Fruit fly (Drosophila melanogaster) whole organism, embryonic: Measurements from ENCODE around the gene CG43255.

Experiments
- Ada2b ChIP-seq: fragments of 200-800 bp; sonication (Bioruptor generic); IDR thresholded peaks from 2 replicates; pipeline ENCODE4 v1.3.6; 2022; ENCODE audit warnings: missing biosample characterization, missing genetic modification characterization
- Aef1 ChIP-seq: fragments of 200-800 bp; sonication (Bioruptor generic); IDR thresholded peaks from 3 replicates; pipeline ENCODE4 v1.3.6; 2022; ENCODE audit warnings: missing biosample characterization, missing genetic modification characterization
- CG10274 ChIP-seq: fragments of 200-800 bp; sonication (Bioruptor generic); optimal IDR thresholded peaks from 3 replicates; lab custom pipeline; 2017; ENCODE audit warnings: missing biosample characterization, mild to moderate bottlenecking, missing genetic modification characterization
- CG13123 ChIP-seq: fragments of 200-800 bp; sonication (Bioruptor generic); optimal IDR thresholded peaks from 2 replicates; lab custom pipeline; 2016; ENCODE audit warnings: missing biosample characterization, missing genetic modification characterization
- CG13296 ChIP-seq: fragments of 200-800 bp; sonication (Bioruptor generic); optimal IDR thresholded peaks from 3 replicates; lab custom pipeline; 2018; ENCODE audit warnings: missing biosample characterization, mild to moderate bottlenecking, missing genetic modification characterization
- CG14050 ChIP-seq: fragments of 200-800 bp; sonication (Bioruptor generic); IDR thresholded peaks from 3 replicates; pipeline ENCODE4 v1.3.6; 2022; ENCODE audit warnings: missing biosample characterization, missing genetic modification characterization
- CG1647 ChIP-seq: fragments of 200-800 bp; sonication (Bioruptor generic); optimal IDR thresholded peaks from 3 replicates; lab custom pipeline; 2016; ENCODE audit warnings: missing biosample characterization, missing genetic modification characterization
- CG17568 ChIP-seq: fragments of 200-800 bp; sonication (Bioruptor generic); optimal IDR thresholded peaks from 2 replicates; lab custom pipeline; 2018; ENCODE audit warnings: missing biosample characterization, mild to moderate bottlenecking, missing genetic modification characterization, moderate library complexity
- CG2712 ChIP-seq: fragments of 200-800 bp; optimal IDR thresholded peaks from 3 replicates; lab custom pipeline; 2019; ENCODE audit warnings: missing biosample characterization, mild to moderate bottlenecking, missing genetic modification characterization, moderate library complexity
- CG31388 ChIP-seq: fragments of 200-800 bp; sonication (Bioruptor generic); optimal IDR thresholded peaks from 2 replicates; lab custom pipeline; 2016; ENCODE audit warnings: missing biosample characterization, missing genetic modification characterization
- CG32767 ChIP-seq: fragments of 200-800 bp; sonication (Bioruptor generic); IDR thresholded peaks from 2 replicates; pipeline ENCODE4 v1.3.6; 2022; ENCODE audit warnings: missing biosample characterization, missing genetic modification characterization
- CG34422 ChIP-seq: fragments of 200-800 bp; sonication (Bioruptor generic); IDR thresholded peaks from 3 replicates; pipeline ENCODE4 v1.3.6; 2022; ENCODE audit warnings: missing biosample characterization, missing genetic modification characterization
- CG4730 ChIP-seq: fragments of 200-800 bp; sonication (Bioruptor generic); IDR thresholded peaks from 2 replicates; pipeline ENCODE4 v1.3.6; 2022; ENCODE audit warnings: missing biosample characterization, missing genetic modification characterization
- CG6654 ChIP-seq: fragments of 200-800 bp; sonication (Bioruptor generic); optimal IDR thresholded peaks from 2 replicates; lab custom pipeline; 2017; ENCODE audit warnings: missing biosample characterization, mild to moderate bottlenecking, missing genetic modification characterization
- CG7271 ChIP-seq: fragments of 200-800 bp; sonication (Bioruptor generic); optimal IDR thresholded peaks from 2 replicates; lab custom pipeline; 2018; ENCODE audit warnings: missing biosample characterization, mild to moderate bottlenecking, missing genetic modification characterization, moderate library complexity
- CG7786 ChIP-seq: fragments of 200-800 bp; sonication (Bioruptor generic); optimal IDR thresholded peaks from 2 replicates; lab custom pipeline; 2016; ENCODE audit warnings: missing biosample characterization, missing genetic modification characterization
- D ChIP-seq, 2 experiments: fragments of 200-800 bp in 1 of 2; fragments of >200 bp in 1 of 2; sonication (Bioruptor generic) in 1 of 2; optimal IDR thresholded peaks; 2 replicates in 1 of 2; 3 replicates in 1 of 2; lab custom pipeline; 2017; ENCODE audit warnings: mild to moderate bottlenecking in 1 of 2, missing biosample characterization in 1 of 2, missing genetic modification characterization in 1 of 2, missing genetic modification reagents in 1 of 2
- ERR ChIP-seq: fragments of 200-800 bp; sonication (Bioruptor generic); optimal IDR thresholded peaks from 2 replicates; lab custom pipeline; 2016; ENCODE audit warnings: missing biosample characterization, missing genetic modification characterization
- Ets97D ChIP-seq: fragments of 200-800 bp; sonication (Bioruptor generic); optimal IDR thresholded peaks from 3 replicates; lab custom pipeline; 2016; ENCODE audit warnings: missing biosample characterization, missing genetic modification characterization
- Hmx ChIP-seq: fragments of 200-800 bp; sonication (Bioruptor generic); optimal IDR thresholded peaks from 2 replicates; lab custom pipeline; 2016; ENCODE audit warnings: missing biosample characterization, missing genetic modification characterization
- MBD-R2 ChIP-seq: fragments of 200-800 bp; sonication (Bioruptor generic); IDR thresholded peaks from 2 replicates; pipeline ENCODE4 v1.3.6; 2022; ENCODE audit warnings: missing biosample characterization, missing genetic modification characterization
- Neu2 ChIP-seq: fragments of 200-800 bp; sonication (Bioruptor generic); optimal IDR thresholded peaks from 3 replicates; lab custom pipeline; 2016; ENCODE audit warnings: missing biosample characterization, missing genetic modification characterization, borderline replicate concordance
- PHDP ChIP-seq: fragments of 200-800 bp; sonication (Bioruptor generic); optimal IDR thresholded peaks from 3 replicates; lab custom pipeline; 2018; ENCODE audit warnings: missing biosample characterization, mild to moderate bottlenecking, missing genetic modification characterization, moderate library complexity
- Six4 ChIP-seq: fragments of 200-800 bp; sonication (Bioruptor generic); optimal IDR thresholded peaks from 2 replicates; lab custom pipeline; 2016; ENCODE audit warnings: missing biosample characterization, missing genetic modification characterization
- Sox100B ChIP-seq: fragments of 200-800 bp; sonication (Bioruptor generic); optimal IDR thresholded peaks from 3 replicates; lab custom pipeline; 2018; ENCODE audit warnings: missing biosample characterization, mild to moderate bottlenecking, missing genetic modification characterization
- abd-A ChIP-seq: fragments of 200-800 bp; sonication (Bioruptor generic); optimal IDR thresholded peaks from 3 replicates; lab custom pipeline; 2019; ENCODE audit warnings: missing biosample characterization, mild to moderate bottlenecking, missing genetic modification characterization, moderate library complexity
- btn ChIP-seq: fragments of 200-800 bp; sonication (Bioruptor generic); optimal IDR thresholded peaks from 2 replicates; lab custom pipeline; 2016; ENCODE audit warnings: missing biosample characterization, missing genetic modification characterization
- cato ChIP-seq: fragments of 200-800 bp; sonication (Bioruptor generic); optimal IDR thresholded peaks from 2 replicates; lab custom pipeline; 2016; ENCODE audit warnings: missing biosample characterization, missing genetic modification characterization, borderline replicate concordance
- chinmo ChIP-seq: fragments of 200-800 bp; sonication (Bioruptor generic); IDR thresholded peaks from 4 replicates; pipeline ENCODE4 v1.3.6; 2022; ENCODE audit warnings: missing biosample characterization, missing genetic modification characterization; ENCODE audit not compliant: partially characterized antibody
- chn ChIP-seq: fragments of 200-800 bp; sonication (Bioruptor generic); optimal IDR thresholded peaks from 2 replicates; lab custom pipeline; 2016; ENCODE audit warnings: missing biosample characterization, missing genetic modification characterization
- cwo ChIP-seq: fragments of 200-800 bp; sonication (Bioruptor generic); optimal IDR thresholded peaks from 3 replicates; lab custom pipeline; 2017; ENCODE audit warnings: missing biosample characterization, missing genetic modification characterization, mild to moderate bottlenecking, moderate library complexity, missing genetic modification reagents
- dan ChIP-seq: fragments of 200-800 bp; sonication (Bioruptor generic); IDR thresholded peaks from 2 replicates; pipeline ENCODE4 v1.3.6; 2022; ENCODE audit warnings: missing biosample characterization, missing genetic modification characterization
- dmrt11E ChIP-seq: fragments of 200-800 bp; sonication (Bioruptor generic); optimal IDR thresholded peaks from 3 replicates; lab custom pipeline; 2018; ENCODE audit warnings: missing biosample characterization, mild to moderate bottlenecking, missing genetic modification characterization, moderate library complexity
- grau ChIP-seq: fragments of 200-800 bp; optimal IDR thresholded peaks from 3 replicates; lab custom pipeline; 2019; ENCODE audit warnings: missing biosample characterization, mild to moderate bottlenecking, missing genetic modification characterization, moderate library complexity
- gro ChIP-seq: fragments of 200-800 bp; sonication (Bioruptor generic); optimal IDR thresholded peaks from 2 replicates; lab custom pipeline; 2016; ENCODE audit warnings: missing biosample characterization, missing genetic modification characterization
- gsb-n ChIP-seq: fragments of 200-800 bp; sonication (Bioruptor generic); optimal IDR thresholded peaks from 3 replicates; lab custom pipeline; 2018; ENCODE audit warnings: missing biosample characterization, mild to moderate bottlenecking, missing genetic modification characterization
- gt ChIP-seq: fragments of 200-800 bp; sonication (Bioruptor generic); IDR thresholded peaks from 2 replicates; pipeline ENCODE4 v1.3.6; 2022; ENCODE audit warnings: missing biosample characterization, missing genetic modification characterization
- h ChIP-seq: fragments of >200 bp; optimal IDR thresholded peaks from 2 replicates; lab custom pipeline; 2017
- oc ChIP-seq: fragments of 200-800 bp; sonication (Bioruptor generic); optimal IDR thresholded peaks from 2 replicates; lab custom pipeline; 2018; ENCODE audit warnings: missing biosample characterization, mild to moderate bottlenecking, missing genetic modification characterization, moderate library complexity
- org-1 ChIP-seq: fragments of 200-800 bp; sonication (Bioruptor generic); optimal IDR thresholded peaks from 2 replicates; lab custom pipeline; 2017; ENCODE audit warnings: missing biosample characterization, missing genetic modification characterization
- peb ChIP-seq: fragments of 200-800 bp; sonication (Bioruptor generic); IDR thresholded peaks from 2 replicates; pipeline ENCODE4 v1.3.6; 2022; ENCODE audit warnings: missing biosample characterization, missing genetic modification characterization
- prd ChIP-seq, 3 experiments: fragments of >200 bp in 2 of 3; fragments of 200-800 bp in 1 of 3; sonication (Bioruptor generic) in 1 of 3; optimal IDR thresholded peaks in 2 of 3; IDR thresholded peaks in 1 of 3; 2 replicates in 2 of 3; 3 replicates in 1 of 3; pipeline versions ENCODE4 v1.3.6 to Lab custom; 2017 to 2022; ENCODE audit warnings: missing biosample characterization in 1 of 3, missing genetic modification characterization in 1 of 3
- sd ChIP-seq: fragments of 200-800 bp; sonication (Bioruptor generic); optimal IDR thresholded peaks from 3 replicates; lab custom pipeline; 2018; ENCODE audit warnings: missing biosample characterization, mild to moderate bottlenecking, missing genetic modification characterization, moderate library complexity
- sens ChIP-seq: fragments of 200-800 bp; sonication (Bioruptor generic); peaks from one replicate; lab custom pipeline; 2016; ENCODE audit warnings: missing biosample characterization, missing genetic modification characterization
- sisA ChIP-seq: fragments of 200-800 bp; sonication (Bioruptor generic); IDR thresholded peaks from 2 replicates; pipeline ENCODE4 v1.3.6; 2022; ENCODE audit warnings: missing biosample characterization, missing genetic modification characterization
- stwl ChIP-seq: fragments of 200-800 bp; sonication (Bioruptor generic); optimal IDR thresholded peaks from 3 replicates; lab custom pipeline; 2018; ENCODE audit warnings: missing biosample characterization, mild to moderate bottlenecking, missing genetic modification characterization, moderate library complexity
- trh ChIP-seq: fragments of 200-800 bp; sonication (Bioruptor generic); optimal IDR thresholded peaks from 2 replicates; lab custom pipeline; 2016; ENCODE audit warnings: missing biosample characterization, missing genetic modification characterization
- ttk ChIP-seq: fragments of 200-800 bp; sonication (Bioruptor generic); IDR thresholded peaks from 2 replicates; pipeline ENCODE4 v2.1.2; 2022; ENCODE audit warnings: missing biosample characterization, missing genetic modification characterization
- zfh2 ChIP-seq: fragments of 200-800 bp; sonication (Bioruptor generic); optimal IDR thresholded peaks from 2 replicates; lab custom pipeline; 2016; ENCODE audit warnings: missing biosample characterization, missing genetic modification characterization

The CG43255 gene

dm6 chrX:8894315-8895017, 29.3 kb upstream of the CG43255 start (continued):
- TF ChIP-seq cato (GFP tag; lab: Kevin White, UChicago) = no peak
- peak; percentile 66; the same call in 2 of the 3 replicates for TF ChIP-seq CG14050 (GFP tag; lab: Robert Waterston, UW)
- TF ChIP-seq CG4730 (GFP tag; lab: Robert Waterston, UW) = peak; percentile 52; the same call in 1 of the 2 replicates
- peak; percentile 73 for TF ChIP-seq dmrt11E (tag; lab: Kevin White, UChicago)
- TF ChIP-seq D (optimal IDR thresholded peaks at IDR 0.05; lab: Kevin White, UChicago) = no peak
- TF ChIP-seq D (GFP tag; optimal IDR thresholded peaks at IDR 0.05; lab: Kevin White, UChicago) = peak; percentile 81
- peak; percentile 61 for TF ChIP-seq cwo (GFP tag; lab: Kevin White, UChicago)
- peak; percentile 90 for TF ChIP-seq oc (tag; lab: Kevin White, UChicago)
- TF ChIP-seq grau (tag; lab: Kevin White, UChicago) = peak; percentile 73
- peak; percentile 58 for TF ChIP-seq sd (tag; lab: Kevin White, UChicago)
- peak; percentile 63; the same call in 1 of the 2 replicates for TF ChIP-seq CG32767 (GFP tag; lab: Robert Waterston, UW)
- TF ChIP-seq prd (optimal IDR thresholded peaks at IDR 0.05; lab: Kevin White, UChicago) = no peak
- peak; percentile 76; the same call in 2 of the 3 replicates for TF ChIP-seq prd (GFP tag; IDR thresholded peaks at IDR 0.05; lab: Robert Waterston, UW)
- peak; percentile 62 for TF ChIP-seq Aef1 (GFP tag; lab: Robert Waterston, UW)
- TF ChIP-seq MBD-R2 (GFP tag; lab: Robert Waterston, UW) = peak; percentile 42; the same call in 1 of the 2 replicates
- peak; percentile 59; the same call in 1 of the 2 replicates for TF ChIP-seq gt
- TF ChIP-seq zfh2 = peak; percentile 41
- no peak for TF ChIP-seq Neu2 (GFP tag; lab: Kevin White, UChicago)
- TF ChIP-seq btn (GFP tag; lab: Kevin White, UChicago) = peak; percentile 42
- no peak for TF ChIP-seq ERR (GFP tag; lab: Kevin White, UChicago)
- TF ChIP-seq CG31388 = no peak
- TF ChIP-seq peb (GFP tag; lab: Robert Waterston, UW) = peak; percentile 64
- peak; percentile 49 for TF ChIP-seq org-1 (GFP tag; lab: Kevin White, UChicago)
- TF ChIP-seq stwl (tag; lab: Kevin White, UChicago) = peak; percentile 36
- TF ChIP-seq Hmx (GFP tag; lab: Kevin White, UChicago) = peak; percentile 33
- TF ChIP-seq CG13296 = peak; percentile 51
- TF ChIP-seq sisA = peak; percentile 81
- peak; percentile 89 for TF ChIP-seq gsb-n (tag; lab: Kevin White, UChicago)
- peak; percentile 96 for TF ChIP-seq sens (GFP tag; lab: Kevin White, UChicago)
- TF ChIP-seq Six4 (GFP tag; lab: Kevin White, UChicago) = peak; percentile 63
- peak; percentile 72 for TF ChIP-seq abd-A
- peak; percentile 75 for TF ChIP-seq Ada2b (GFP tag; lab: Robert Waterston, UW)
- TF ChIP-seq PHDP = peak; percentile 87
- TF ChIP-seq CG17568 = peak; percentile 61
- peak; percentile 81 for TF ChIP-seq CG2712 (tag; lab: Kevin White, UChicago)
- TF ChIP-seq Sox100B (GFP tag; lab: Kevin White, UChicago) = peak; percentile 82
- no peak for TF ChIP-seq dan (GFP tag; lab: Robert Waterston, UW)
- peak; percentile 58; the same call in 1 of the 3 replicates for TF ChIP-seq CG34422
- no peak for TF ChIP-seq gro (GFP tag; lab: Kevin White, UChicago)
- no peak for TF ChIP-seq h (lab: Kevin White, UChicago)
- TF ChIP-seq CG13123 = peak; percentile 31
- peak; percentile 8 for TF ChIP-seq CG10274 (GFP tag; lab: Kevin White, UChicago)
- TF ChIP-seq ttk (GFP tag; lab: Robert Waterston, UW) = peak; percentile 81
- TF ChIP-seq trh (GFP tag; lab: Kevin White, UChicago) = peak; percentile 38
- 0 out of 4 replicates have a peak, but pooled peaks have one; percentile 36 for TF ChIP-seq chinmo (GFP tag; lab: Robert Waterston, UW)
- peak; percentile 49 for TF ChIP-seq CG6654 (GFP tag; lab: Kevin White, UChicago)
- peak; percentile 55 for TF ChIP-seq CG7786 (GFP tag; lab: Kevin White, UChicago)
- TF ChIP-seq chn = peak; percentile 70
- peak; percentile 30 for TF ChIP-seq Ets97D (GFP tag; lab: Kevin White, UChicago)
- peak; percentile 52 for TF ChIP-seq CG1647 (GFP tag; lab: Kevin White, UChicago)
- TF ChIP-seq CG7271 (tag; lab: Kevin White, UChicago) = peak; percentile 4
